Fruit fly (Drosophila melanogaster) whole organism, embryonic: ENCODE data around the gene mRpL10.

ENCODE experiments used
- Asciz ChIP-seq: fragments of 200-800 bp; sonication (Bioruptor generic); optimal IDR thresholded peaks from 2 replicates; lab custom pipeline; 2017; ENCODE audit warnings: missing biosample characterization, mild to moderate bottlenecking, missing genetic modification characterization, missing genetic modification reagents
- Atf-2 ChIP-seq: fragments of 200-800 bp; sonication (Bioruptor generic); optimal IDR thresholded peaks from 2 replicates; lab custom pipeline; 2016; ENCODE audit warnings: missing biosample characterization, missing genetic modification characterization
- Atf3 ChIP-seq: fragments of 200-800 bp; sonication (Bioruptor generic); optimal IDR thresholded peaks from 3 replicates; lab custom pipeline; 2016; ENCODE audit warnings: missing biosample characterization, missing genetic modification characterization
- Awh ChIP-seq: fragments of 200-800 bp; sonication (Bioruptor generic); IDR thresholded peaks from 2 replicates; pipeline ENCODE4, ENCODE4 v1.3.6; 2022; ENCODE audit warnings: missing biosample characterization, missing genetic modification characterization
- BtbVII ChIP-seq: fragments of 200-800 bp; sonication (Bioruptor generic); optimal IDR thresholded peaks from 3 replicates; lab custom pipeline; 2017; ENCODE audit warnings: missing biosample characterization, mild to moderate bottlenecking, missing genetic modification characterization
- CG10267 ChIP-seq: fragments of 200-800 bp; sonication (Bioruptor generic); optimal IDR thresholded peaks from 2 replicates; lab custom pipeline; 2018; ENCODE audit warnings: missing biosample characterization, mild to moderate bottlenecking, missing genetic modification characterization, moderate library complexity
- CG10462 ChIP-seq: fragments of 200-800 bp; sonication (Bioruptor generic); optimal IDR thresholded peaks from 2 replicates; lab custom pipeline; 2016; ENCODE audit warnings: missing biosample characterization, missing genetic modification characterization
- CG12219 ChIP-seq: fragments of 200-800 bp; sonication (Bioruptor generic); optimal IDR thresholded peaks from 3 replicates; lab custom pipeline; 2018; ENCODE audit warnings: missing biosample characterization, mild to moderate bottlenecking, missing genetic modification characterization
- CG12236 ChIP-seq: fragments of 200-800 bp; sonication (Bioruptor generic); optimal IDR thresholded peaks from 2 replicates; lab custom pipeline; 2016; ENCODE audit warnings: missing biosample characterization, missing genetic modification characterization
- CG13287 ChIP-seq: fragments of 200-800 bp; sonication (Bioruptor generic); IDR thresholded peaks from 2 replicates; pipeline ENCODE4 v1.3.6; 2022; ENCODE audit warnings: missing biosample characterization, missing genetic modification characterization; ENCODE audit not compliant: partially characterized antibody
- CG32772 ChIP-seq: fragments of 200-800 bp; sonication (Bioruptor generic); IDR thresholded peaks from 2 replicates; pipeline ENCODE4 v1.3.6; 2022; ENCODE audit warnings: missing biosample characterization, missing genetic modification characterization
- CG4328 ChIP-seq: fragments of 200-800 bp; sonication (Bioruptor generic); optimal IDR thresholded peaks from 3 replicates; lab custom pipeline; 2017; ENCODE audit warnings: missing biosample characterization, missing genetic modification reagents, missing genetic modification characterization
- CG6654 ChIP-seq: fragments of 200-800 bp; sonication (Bioruptor generic); optimal IDR thresholded peaks from 2 replicates; lab custom pipeline; 2017; ENCODE audit warnings: missing biosample characterization, mild to moderate bottlenecking, missing genetic modification characterization
- CG6683 ChIP-seq: fragments of 200-800 bp; sonication (Bioruptor generic); optimal IDR thresholded peaks from 2 replicates; lab custom pipeline; 2017; ENCODE audit warnings: missing biosample characterization, mild to moderate bottlenecking, missing genetic modification characterization, missing genetic modification reagents
- CG9932 ChIP-seq: fragments of 200-800 bp; sonication (Bioruptor generic); IDR thresholded peaks from 2 replicates; pipeline ENCODE4 v1.3.6; 2022; ENCODE audit warnings: missing biosample characterization, missing genetic modification characterization
- CTCF ChIP-seq: fragments of 200-800 bp; sonication (Bioruptor generic); optimal IDR thresholded peaks from 2 replicates; lab custom pipeline; 2017; ENCODE audit warnings: missing biosample characterization, mild to moderate bottlenecking, missing genetic modification characterization, moderate library complexity
- CrebB ChIP-seq: fragments of 200-800 bp; sonication (Bioruptor generic); optimal IDR thresholded peaks from 3 replicates; lab custom pipeline; 2018; ENCODE audit warnings: missing biosample characterization, mild to moderate bottlenecking, missing genetic modification characterization
- D19A ChIP-seq: fragments of 200-800 bp; optimal IDR thresholded peaks from 3 replicates; lab custom pipeline; 2019; ENCODE audit warnings: missing biosample characterization, mild to moderate bottlenecking, missing genetic modification characterization, moderate library complexity
- Dll ChIP-seq: fragments of 200-800 bp; sonication (Bioruptor generic); IDR thresholded peaks from 4 replicates; pipeline ENCODE4 v1.3.6; 2022; ENCODE audit warnings: missing biosample characterization, missing genetic modification characterization; ENCODE audit not compliant: partially characterized antibody
- HHEX ChIP-seq: fragments of 200-800 bp; sonication (Bioruptor generic); optimal IDR thresholded peaks from 3 replicates; lab custom pipeline; 2017; ENCODE audit warnings: missing biosample characterization, mild to moderate bottlenecking, missing genetic modification characterization, missing genetic modification reagents
- Lim3 ChIP-seq: fragments of 200-800 bp; sonication (Bioruptor generic); IDR thresholded peaks from 2 replicates; pipeline ENCODE4 v1.3.6; 2022; ENCODE audit warnings: missing biosample characterization, missing genetic modification characterization
- Pdp1 ChIP-seq, 2 experiments: fragments of 200-800 bp; sonication (Bioruptor generic); optimal IDR thresholded peaks; 3 replicates each; lab custom pipeline; 2016; ENCODE audit warnings: missing biosample characterization in 2 of 2, missing genetic modification characterization in 2 of 2, mild to moderate bottlenecking in 1 of 2, moderate library complexity in 1 of 2
- Rx ChIP-seq: fragments of 200-800 bp; sonication (Bioruptor generic); IDR thresholded peaks from 2 replicates; pipeline ENCODE4 v1.3.6; 2022; ENCODE audit warnings: missing biosample characterization, missing genetic modification characterization
- Sox102F ChIP-seq: fragments of 200-800 bp; sonication (Bioruptor generic); optimal IDR thresholded peaks from 2 replicates; lab custom pipeline; 2018; ENCODE audit warnings: missing biosample characterization, mild to moderate bottlenecking, missing genetic modification characterization, moderate library complexity
- Stat92E ChIP-seq, 3 experiments: fragments of >200 bp in 2 of 3; fragments of 200-800 bp in 1 of 3; sonication (Bioruptor generic) in 1 of 3; optimal IDR thresholded peaks; 2 replicates each; lab custom pipeline; 2017 to 2019; ENCODE audit warnings: missing biosample characterization in 3 of 3, missing genetic modification characterization in 3 of 3, mild to moderate bottlenecking in 1 of 3, moderate library complexity in 1 of 3
- Trl ChIP-seq, 3 experiments: fragments of >200 bp in 2 of 3; fragments of 200-800 bp in 1 of 3; sonication (Bioruptor generic) in 1 of 3; optimal IDR thresholded peaks; 2 replicates in 1 of 3; 3 replicates in 2 of 3; lab custom pipeline; 2016 to 2017; ENCODE audit warnings: missing biosample characterization in 1 of 3, missing genetic modification characterization in 1 of 3
- abd-A ChIP-seq: fragments of 200-800 bp; sonication (Bioruptor generic); optimal IDR thresholded peaks from 3 replicates; lab custom pipeline; 2019; ENCODE audit warnings: missing biosample characterization, mild to moderate bottlenecking, missing genetic modification characterization, moderate library complexity
- ash1 ChIP-seq: fragments of 200-800 bp; sonication (Bioruptor generic); optimal IDR thresholded peaks from 2 replicates; lab custom pipeline; 2018; ENCODE audit warnings: missing biosample characterization, mild to moderate bottlenecking, missing genetic modification characterization
- ato ChIP-seq: fragments of 200-800 bp; sonication (Bioruptor generic); IDR thresholded peaks from 2 replicates; pipeline ENCODE4 v1.3.6; 2022; ENCODE audit warnings: missing biosample characterization, missing genetic modification characterization; ENCODE audit not compliant: partially characterized antibody
- bowl ChIP-seq: fragments of 200-800 bp; sonication (Bioruptor generic); IDR thresholded peaks from 2 replicates; pipeline ENCODE4 v1.3.6; 2022; ENCODE audit warnings: missing biosample characterization, missing genetic modification characterization
- cad ChIP-seq: fragments of >200 bp; optimal IDR thresholded peaks from 2 replicates; lab custom pipeline; 2017; ENCODE audit warnings: missing biosample characterization, missing genetic modification characterization
- cas ChIP-seq: fragments of 200-800 bp; sonication (Bioruptor generic); IDR thresholded peaks from 2 replicates; pipeline ENCODE4 v1.3.6; 2022; ENCODE audit warnings: missing biosample characterization, missing genetic modification characterization
- chm ChIP-seq: fragments of 200-800 bp; sonication (Bioruptor generic); IDR thresholded peaks from 2 replicates; pipeline ENCODE4 v1.3.6; 2022; ENCODE audit warnings: missing biosample characterization, missing genetic modification characterization
- dm ChIP-seq: fragments of 200-800 bp; sonication (Bioruptor generic); optimal IDR thresholded peaks from 3 replicates; lab custom pipeline; 2016; ENCODE audit warnings: missing biosample characterization, missing genetic modification characterization
- dmrt99B ChIP-seq: fragments of 200-800 bp; sonication (Bioruptor generic); optimal IDR thresholded peaks from 2 replicates; lab custom pipeline; 2018; ENCODE audit warnings: missing biosample characterization, mild to moderate bottlenecking, missing genetic modification characterization, moderate library complexity
- eve ChIP-seq, 2 experiments: fragments of >200 bp; optimal IDR thresholded peaks; 2 replicates each; lab custom pipeline; 2017; ENCODE audit warnings: missing biosample characterization in 2 of 2, missing genetic modification characterization in 2 of 2
- fd102C ChIP-seq: fragments of 200-800 bp; sonication (Bioruptor generic); optimal IDR thresholded peaks from 2 replicates; lab custom pipeline; 2018; ENCODE audit warnings: missing biosample characterization, mild to moderate bottlenecking, missing genetic modification characterization, moderate library complexity
- fd96Cb ChIP-seq: fragments of 200-800 bp; sonication (Bioruptor generic); optimal IDR thresholded peaks from 2 replicates; lab custom pipeline; 2018; ENCODE audit warnings: missing biosample characterization, mild to moderate bottlenecking, missing genetic modification characterization, moderate library complexity
- gfzf ChIP-seq: fragments of 200-800 bp; sonication (Bioruptor generic); optimal IDR thresholded peaks from 2 replicates; lab custom pipeline; 2016; ENCODE audit warnings: missing biosample characterization, mild to moderate bottlenecking, missing genetic modification characterization, moderate library complexity
- lmd ChIP-seq: fragments of 200-800 bp; sonication (Bioruptor generic); IDR thresholded peaks from 2 replicates; pipeline ENCODE4 v1.3.6; 2022; ENCODE audit warnings: missing biosample characterization, missing genetic modification characterization
- lov ChIP-seq, 2 experiments: fragments of 200-800 bp in 1 of 2; fragments of >200 bp in 1 of 2; sonication (Bioruptor generic) in 1 of 2; IDR thresholded peaks in 1 of 2; optimal IDR thresholded peaks in 1 of 2; 2 replicates in 1 of 2; 3 replicates in 1 of 2; pipeline versions ENCODE4 v1.3.6 to Lab custom; 2017 to 2022; ENCODE audit warnings: missing biosample characterization in 1 of 2, missing genetic modification characterization in 1 of 2
- oc ChIP-seq: fragments of 200-800 bp; sonication (Bioruptor generic); optimal IDR thresholded peaks from 2 replicates; lab custom pipeline; 2018; ENCODE audit warnings: missing biosample characterization, mild to moderate bottlenecking, missing genetic modification characterization, moderate library complexity
- pan ChIP-seq, 4 experiments: fragments of >200 bp in 3 of 4; fragments of 200-800 bp in 1 of 4; sonication (Bioruptor generic) in 1 of 4; optimal IDR thresholded peaks in 3 of 4; IDR thresholded peaks in 1 of 4; 2 replicates each; pipeline versions ENCODE4 v1.3.6 to Lab custom; 2017 to 2022; ENCODE audit warnings: missing biosample characterization in 2 of 4, missing genetic modification characterization in 2 of 4, mixed read lengths in 1 of 4
- peb ChIP-seq: fragments of 200-800 bp; sonication (Bioruptor generic); IDR thresholded peaks from 2 replicates; pipeline ENCODE4 v1.3.6; 2022; ENCODE audit warnings: missing biosample characterization, missing genetic modification characterization
- sens ChIP-seq: fragments of 200-800 bp; sonication (Bioruptor generic); peaks from one replicate; lab custom pipeline; 2016; ENCODE audit warnings: missing biosample characterization, missing genetic modification characterization
- tgo ChIP-seq: fragments of 200-800 bp; sonication (Bioruptor generic); IDR thresholded peaks from 3 replicates; pipeline ENCODE4 v1.3.6; 2022; ENCODE audit warnings: missing biosample characterization, missing genetic modification characterization
- tup ChIP-seq: fragments of 200-800 bp; sonication (Bioruptor generic); optimal IDR thresholded peaks from 2 replicates; lab custom pipeline; 2016; ENCODE audit warnings: missing biosample characterization, mild to moderate bottlenecking, missing genetic modification characterization, moderate library complexity
- tx ChIP-seq: fragments of 200-800 bp; sonication (Bioruptor generic); optimal IDR thresholded peaks from 2 replicates; lab custom pipeline; 2016; ENCODE audit warnings: missing biosample characterization, missing genetic modification characterization
- unc-4 ChIP-seq: fragments of 200-800 bp; sonication (Bioruptor generic); IDR thresholded peaks from 2 replicates; pipeline ENCODE4 v1.3.6; 2022; ENCODE audit warnings: missing biosample characterization, missing genetic modification characterization; ENCODE audit not compliant: partially characterized antibody
- zf30C ChIP-seq: fragments of 200-800 bp; sonication (Bioruptor generic); optimal IDR thresholded peaks from 3 replicates; lab custom pipeline; 2018; ENCODE audit warnings: missing biosample characterization, mild to moderate bottlenecking, missing genetic modification characterization

Gene mRpL10

dm6 chr2L:252174-252573, 48.6 kb downstream of the mRpL10 start, which contains the start of gene Rpp30 (continued):
- no peak for TF ChIP-seq peb
- no peak for TF ChIP-seq CG4328
- no peak for TF ChIP-seq oc (tag; lab: Kevin White, UChicago)
- no peak for TF ChIP-seq dmrt99B
- no peak for TF ChIP-seq Stat92E (GFP tag; optimal IDR thresholded peaks at IDR 0.05; lab: Kevin White, UChicago)
- TF ChIP-seq lov (optimal IDR thresholded peaks at IDR 0.05; lab: Kevin White, UChicago) = no peak
- TF ChIP-seq lov (GFP tag; IDR thresholded peaks at IDR 0.05; lab: Robert Waterston, UW) = no peak
- no peak for TF ChIP-seq CG6683 (GFP tag; lab: Kevin White, UChicago)
- TF ChIP-seq CG13287 = peak; percentile 63
- no peak for TF ChIP-seq chm
- TF ChIP-seq Sox102F (GFP tag; lab: Kevin White, UChicago) = no peak
- TF ChIP-seq Trl (optimal IDR thresholded peaks at IDR 0.05; lab: Kevin White, UChicago) = no peak
- no peak for TF ChIP-seq Trl (GFP tag; optimal IDR thresholded peaks at IDR 0.05; lab: Kevin White, UChicago)
- no peak for TF ChIP-seq Rx (GFP tag; lab: Robert Waterston, UW)
- TF ChIP-seq Pdp1 (GFP tag; optimal IDR thresholded peaks at IDR 0.05; lab: Kevin White, UChicago) = peak in 1 of 2 experiments; percentile 9
- TF ChIP-seq tx (GFP tag; lab: Kevin White, UChicago) = no peak
- no peak for TF ChIP-seq CG10462 (GFP tag; lab: Kevin White, UChicago)
- no peak for TF ChIP-seq CG12236 (GFP tag; lab: Kevin White, UChicago)
- TF ChIP-seq pan (optimal IDR thresholded peaks at IDR 0.05; lab: Kevin White, UChicago) = no peak
- TF ChIP-seq pan (GFP tag; optimal IDR thresholded peaks at IDR 0.05 in 1 of 2, IDR thresholded peaks at IDR 0.05 in 1 of 2) = no peak
- no peak for TF ChIP-seq fd96Cb (tag; lab: Kevin White, UChicago)
- no peak for TF ChIP-seq CG6654
- TF ChIP-seq CrebB = no peak
- TF ChIP-seq Asciz (GFP tag; lab: Kevin White, UChicago) = no peak
- peak; percentile 23 for TF ChIP-seq CG10267 (tag; lab: Kevin White, UChicago)
- no peak for TF ChIP-seq Atf3 (GFP tag; lab: Kevin White, UChicago)
- no peak for TF ChIP-seq cad (GFP tag; lab: Kevin White, UChicago)
- TF ChIP-seq bowl (GFP tag; lab: Robert Waterston, UW) = no peak
- TF ChIP-seq Atf-2 (GFP tag; lab: Kevin White, UChicago) = no peak
- TF ChIP-seq unc-4 (GFP tag; lab: Robert Waterston, UW) = no peak
- no peak for TF ChIP-seq HHEX
- TF ChIP-seq dm (GFP tag; lab: Kevin White, UChicago) = peak; percentile 89
- TF ChIP-seq ato = 0 out of 2 replicates have a peak, but pooled peaks have one; percentile 20
- TF ChIP-seq Lim3 = no peak
- no peak for TF ChIP-seq fd102C (GFP tag; lab: Kevin White, UChicago)
- peak; percentile 92 for TF ChIP-seq gfzf (GFP tag; lab: Kevin White, UChicago)
- no peak for TF ChIP-seq tup (GFP tag; lab: Kevin White, UChicago)
- TF ChIP-seq ash1 = no peak
- TF ChIP-seq zf30C (GFP tag; lab: Kevin White, UChicago) = no peak
- TF ChIP-seq BtbVII (GFP tag; lab: Kevin White, UChicago) = no peak
- no peak for TF ChIP-seq CG9932
- TF ChIP-seq eve (GFP tag; optimal IDR thresholded peaks at IDR 0.05; lab: Kevin White, UChicago) = no peak
- no peak for TF ChIP-seq lmd (GFP tag; lab: Robert Waterston, UW)
- TF ChIP-seq Dll (GFP tag; lab: Robert Waterston, UW) = peak; percentile 49; the same call in 2 of the 4 replicates
- no peak for TF ChIP-seq abd-A (tag; lab: Kevin White, UChicago)
- no peak for TF ChIP-seq CG12219
- TF ChIP-seq CTCF (GFP tag; lab: Kevin White, UChicago) = no peak
- no peak for TF ChIP-seq D19A
- peak; percentile 42; the same call in 1 of the 2 replicates for TF ChIP-seq CG32772 (GFP tag; lab: Robert Waterston, UW)
- no peak for TF ChIP-seq Awh (GFP tag; lab: Robert Waterston, UW)
- TF ChIP-seq sens = no peak
- TF ChIP-seq tgo = no peak
- TF ChIP-seq cas (GFP tag; lab: Robert Waterston, UW) = no peak
